Worm (Caenorhabditis elegans) whole organism, early embryonic: ENCODE results near the gene C18G1.6.

ENCODE experiments used
- B0310.2 ChIP-seq: sonication (generic microtip); optimal IDR thresholded peaks from 2 replicates; lab custom pipeline; 2016; ENCODE audit warnings: mild to moderate bottlenecking, missing genetic modification characterization, missing compliant biosample characterization
- F13C5.2 ChIP-seq: sonication (generic microtip); optimal IDR thresholded peaks from 2 replicates; lab custom pipeline; 2017; ENCODE audit warnings: mild to moderate bottlenecking, missing genetic modification characterization, inconsistent platforms, missing compliant biosample characterization

ce11 chrV:4707646-4708045 is 42.7 kb upstream of the C18G1.6 start:
- TF ChIP-seq F13C5.2 (tag; lab: Kevin White, UChicago) (no peak), B0310.2 (tag; lab: Kevin White, UChicago) (no peak)
